Worm (Caenorhabditis elegans) whole organism, L2 larva: ENCODE results near the gene C54E10.7.

Experiments
- ZK546.5 ChIP-seq: sonication (generic microtip); optimal IDR thresholded peaks from 2 replicates; lab custom pipeline; 2017; ENCODE audit warnings: missing biosample characterization, missing genetic modification characterization
- crh-2 ChIP-seq: sonication (generic microtip); optimal IDR thresholded peaks from 2 replicates; lab custom pipeline; 2017; ENCODE audit warnings: missing biosample characterization, missing genetic modification characterization
- egl-27 ChIP-seq: sonication (generic microtip); optimal IDR thresholded peaks from 3 replicates; lab custom pipeline; 2017; ENCODE audit warnings: missing biosample characterization, missing genetic modification reagents, missing genetic modification characterization
- elt-1 ChIP-seq: fragments of 150-350 bp; optimal IDR thresholded peaks from 2 replicates; lab custom pipeline; 2014; ENCODE audit warnings: missing biosample characterization, missing genetic modification characterization
- lsy-2 ChIP-seq, 2 experiments: fragments of 150-350 bp in 1 of 2; sonication (generic microtip) in 1 of 2; optimal IDR thresholded peaks; 2 replicates each; lab custom pipeline; 2014 to 2017; ENCODE audit warnings: missing biosample characterization in 2 of 2, missing genetic modification characterization in 2 of 2
- mdl-1 ChIP-seq, 2 experiments: fragments of 150-350 bp in 1 of 2; sonication (generic microtip) in 1 of 2; optimal IDR thresholded peaks; 2 replicates each; lab custom pipeline; 2017; ENCODE audit warnings: missing biosample characterization in 2 of 2, missing genetic modification characterization in 2 of 2
- nhr-11 ChIP-seq: fragments of 150-350 bp; optimal IDR thresholded peaks from 2 replicates; lab custom pipeline; 2014; ENCODE audit warnings: missing biosample characterization, missing genetic modification characterization
- sma-3 ChIP-seq: sonication (generic microtip); optimal IDR thresholded peaks from 2 replicates; lab custom pipeline; 2016; ENCODE audit warnings: missing genetic modification reagents, missing genetic modification characterization, missing compliant biosample characterization
- sma-9 ChIP-seq, 2 experiments: fragments of 150-350 bp in 1 of 2; sonication (generic microtip) in 1 of 2; optimal IDR thresholded peaks; 2 replicates each; lab custom pipeline; 2014 to 2016; ENCODE audit warnings: missing genetic modification characterization in 2 of 2, mild to moderate bottlenecking in 1 of 2, missing biosample characterization in 1 of 2, missing compliant biosample characterization in 1 of 2, missing genetic modification reagents in 1 of 2, moderate library complexity in 1 of 2
- snpc-4 ChIP-seq: fragments of 150-350 bp; optimal IDR thresholded peaks from 2 replicates; lab custom pipeline; 2014; ENCODE audit warnings: missing biosample characterization, missing genetic modification characterization

ce11 chrV:18787417-18787918 lies 24.0 kb upstream of the C54E10.7 start, which contains the start of gene Y17D7B.2:
- no peak for TF ChIP-seq crh-2 (tag; lab: Kevin White, UChicago)
- TF ChIP-seq ZK546.5 (tag; lab: Kevin White, UChicago): no peak
- no peak for TF ChIP-seq elt-1
- no peak for TF ChIP-seq mdl-1 (tag; optimal IDR thresholded peaks at IDR 0.05; lab: Kevin White, UChicago)
- no peak for TF ChIP-seq sma-9 (GFP tag; optimal IDR thresholded peaks at IDR 0.05; lab: Kevin White, UChicago)
- no peak for TF ChIP-seq sma-9 (tag; optimal IDR thresholded peaks at IDR 0.05; lab: Kevin White, UChicago)
- no peak for TF ChIP-seq egl-27 (tag; lab: Kevin White, UChicago)
- TF ChIP-seq sma-3 (GFP tag; lab: Kevin White, UChicago): no peak
- no peak for TF ChIP-seq snpc-4
- no peak for TF ChIP-seq nhr-11
- TF ChIP-seq lsy-2 (tag; optimal IDR thresholded peaks at IDR 0.05; lab: Kevin White, UChicago): no peak
